Fruit fly (Drosophila melanogaster) whole organism, embryonic: Measurements from ENCODE around the gene Ptp99A.
A peak's percentile ranks its signal among the peaks of the same experiment; 100 is the strongest.

ENCODE experiments used
- Abd-B ChIP-seq: fragments of 200-800 bp; sonication (Bioruptor generic); optimal IDR thresholded peaks from 2 replicates; lab custom pipeline; 2018; ENCODE audit warnings: missing biosample characterization, mild to moderate bottlenecking, missing genetic modification characterization, moderate library complexity
- Aef1 ChIP-seq: fragments of 200-800 bp; sonication (Bioruptor generic); IDR thresholded peaks from 3 replicates; pipeline ENCODE4 v1.3.6; 2022; ENCODE audit warnings: missing biosample characterization, missing genetic modification characterization
- Blimp-1 ChIP-seq: fragments of 200-800 bp; sonication (Bioruptor generic); optimal IDR thresholded peaks from 3 replicates; lab custom pipeline; 2018; ENCODE audit warnings: missing biosample characterization, missing genetic modification characterization, mild to moderate bottlenecking, moderate library complexity, missing genetic modification reagents
- CG10979 ChIP-seq: fragments of 200-800 bp; sonication (Bioruptor generic); optimal IDR thresholded peaks from 2 replicates; lab custom pipeline; 2018; ENCODE audit warnings: missing biosample characterization, mild to moderate bottlenecking, missing genetic modification characterization, moderate library complexity
- CG12155 ChIP-seq: fragments of 200-800 bp; sonication (Bioruptor generic); optimal IDR thresholded peaks from 3 replicates; lab custom pipeline; 2016; ENCODE audit warnings: missing biosample characterization, missing genetic modification characterization
- CG12299 ChIP-seq: fragments of 200-800 bp; sonication (Bioruptor generic); optimal IDR thresholded peaks from 2 replicates; lab custom pipeline; 2018; ENCODE audit warnings: missing biosample characterization, mild to moderate bottlenecking, missing genetic modification characterization
- CG12391 ChIP-seq: fragments of 200-800 bp; sonication (Bioruptor generic); optimal IDR thresholded peaks from 3 replicates; lab custom pipeline; 2018; ENCODE audit warnings: missing biosample characterization, mild to moderate bottlenecking, missing genetic modification characterization, moderate library complexity
- CG14710 ChIP-seq: fragments of 200-800 bp; sonication (Bioruptor generic); optimal IDR thresholded peaks from 3 replicates; lab custom pipeline; 2019; ENCODE audit warnings: missing biosample characterization, mild to moderate bottlenecking, missing genetic modification characterization, moderate library complexity
- CG15601 ChIP-seq: fragments of 200-800 bp; sonication (Bioruptor generic); optimal IDR thresholded peaks from 3 replicates; lab custom pipeline; 2019; ENCODE audit warnings: missing biosample characterization, mild to moderate bottlenecking, missing genetic modification characterization, moderate library complexity
- CG17361 ChIP-seq: fragments of 200-800 bp; sonication (Bioruptor generic); IDR thresholded peaks from 3 replicates; pipeline ENCODE4 v1.3.6; 2022; ENCODE audit warnings: missing biosample characterization, missing genetic modification characterization
- CG1792 ChIP-seq: fragments of 200-800 bp; sonication (Bioruptor generic); optimal IDR thresholded peaks from 2 replicates; lab custom pipeline; 2016; ENCODE audit warnings: missing biosample characterization, missing genetic modification characterization
- CG2712 ChIP-seq: fragments of 200-800 bp; optimal IDR thresholded peaks from 3 replicates; lab custom pipeline; 2019; ENCODE audit warnings: missing biosample characterization, mild to moderate bottlenecking, missing genetic modification characterization, moderate library complexity
- CG31441 ChIP-seq: fragments of 200-800 bp; sonication (Bioruptor generic); IDR thresholded peaks from 2 replicates; pipeline ENCODE4 v1.3.6; 2022; ENCODE audit warnings: missing biosample characterization, missing genetic modification characterization
- CG5180 ChIP-seq: fragments of 200-800 bp; sonication (Bioruptor generic); optimal IDR thresholded peaks from 3 replicates; lab custom pipeline; 2017; ENCODE audit warnings: missing biosample characterization, missing genetic modification characterization, mild to moderate bottlenecking, moderate library complexity, missing genetic modification reagents
- CG7357 ChIP-seq: fragments of 200-800 bp; sonication (Bioruptor generic); IDR thresholded peaks from 3 replicates; pipeline ENCODE4 v1.3.6; 2022; ENCODE audit warnings: missing biosample characterization, missing genetic modification characterization
- CG7556 ChIP-seq: fragments of 200-800 bp; sonication (Bioruptor generic); optimal IDR thresholded peaks from 2 replicates; lab custom pipeline; 2017; ENCODE audit warnings: missing biosample characterization, mild to moderate bottlenecking, missing genetic modification characterization
- CG8089 ChIP-seq: fragments of 200-800 bp; sonication (Bioruptor generic); optimal IDR thresholded peaks from 3 replicates; lab custom pipeline; 2016; ENCODE audit warnings: missing biosample characterization, missing genetic modification characterization
- Camta ChIP-seq: fragments of 200-800 bp; sonication (Bioruptor generic); optimal IDR thresholded peaks from 2 replicates; lab custom pipeline; 2016; ENCODE audit warnings: missing biosample characterization, missing genetic modification characterization
- CoRest ChIP-seq: fragments of 200-800 bp; sonication (Bioruptor generic); optimal IDR thresholded peaks from 3 replicates; lab custom pipeline; 2018; ENCODE audit warnings: missing biosample characterization, mild to moderate bottlenecking, missing genetic modification characterization, moderate library complexity
- D ChIP-seq, 2 experiments: fragments of 200-800 bp in 1 of 2; fragments of >200 bp in 1 of 2; sonication (Bioruptor generic) in 1 of 2; optimal IDR thresholded peaks; 2 replicates in 1 of 2; 3 replicates in 1 of 2; lab custom pipeline; 2017; ENCODE audit warnings: mild to moderate bottlenecking in 1 of 2, missing biosample characterization in 1 of 2, missing genetic modification characterization in 1 of 2, missing genetic modification reagents in 1 of 2
- D19A ChIP-seq: fragments of 200-800 bp; optimal IDR thresholded peaks from 3 replicates; lab custom pipeline; 2019; ENCODE audit warnings: missing biosample characterization, mild to moderate bottlenecking, missing genetic modification characterization, moderate library complexity
- Jarid2 ChIP-seq: fragments of 200-800 bp; sonication (Bioruptor generic); optimal IDR thresholded peaks from 3 replicates; lab custom pipeline; 2017; ENCODE audit warnings: mild to moderate bottlenecking, missing biosample characterization, missing genetic modification reagents, missing genetic modification characterization
- Sox100B ChIP-seq: fragments of 200-800 bp; sonication (Bioruptor generic); optimal IDR thresholded peaks from 3 replicates; lab custom pipeline; 2018; ENCODE audit warnings: missing biosample characterization, mild to moderate bottlenecking, missing genetic modification characterization
- Xbp1 ChIP-seq: fragments of 200-800 bp; sonication (Bioruptor generic); optimal IDR thresholded peaks from 3 replicates; lab custom pipeline; 2016; ENCODE audit warnings: missing biosample characterization, mild to moderate bottlenecking, missing genetic modification characterization
- cg ChIP-seq: fragments of 200-800 bp; sonication (Bioruptor generic); optimal IDR thresholded peaks from 3 replicates; lab custom pipeline; 2019; ENCODE audit warnings: missing biosample characterization, mild to moderate bottlenecking, missing genetic modification characterization, moderate library complexity
- chm ChIP-seq: fragments of 200-800 bp; sonication (Bioruptor generic); IDR thresholded peaks from 2 replicates; pipeline ENCODE4 v1.3.6; 2022; ENCODE audit warnings: missing biosample characterization, missing genetic modification characterization
- crp ChIP-seq, 2 experiments: fragments of 200-800 bp; sonication (Bioruptor generic); optimal IDR thresholded peaks; 2 replicates in 1 of 2; 3 replicates in 1 of 2; lab custom pipeline; 2017; ENCODE audit warnings: missing biosample characterization in 2 of 2, missing genetic modification characterization in 2 of 2, mild to moderate bottlenecking in 1 of 2, moderate library complexity in 1 of 2
- dmrt11E ChIP-seq: fragments of 200-800 bp; sonication (Bioruptor generic); optimal IDR thresholded peaks from 3 replicates; lab custom pipeline; 2018; ENCODE audit warnings: missing biosample characterization, mild to moderate bottlenecking, missing genetic modification characterization, moderate library complexity
- dmrt99B ChIP-seq: fragments of 200-800 bp; sonication (Bioruptor generic); optimal IDR thresholded peaks from 2 replicates; lab custom pipeline; 2018; ENCODE audit warnings: missing biosample characterization, mild to moderate bottlenecking, missing genetic modification characterization, moderate library complexity
- fd96Cb ChIP-seq: fragments of 200-800 bp; sonication (Bioruptor generic); optimal IDR thresholded peaks from 2 replicates; lab custom pipeline; 2018; ENCODE audit warnings: missing biosample characterization, mild to moderate bottlenecking, missing genetic modification characterization, moderate library complexity
- gcm ChIP-seq: fragments of 200-800 bp; sonication (Bioruptor generic); optimal IDR thresholded peaks from 2 replicates; lab custom pipeline; 2019; ENCODE audit warnings: missing biosample characterization, mild to moderate bottlenecking, missing genetic modification characterization, moderate library complexity
- gem ChIP-seq: fragments of 200-800 bp; sonication (Bioruptor generic); optimal IDR thresholded peaks from 2 replicates; lab custom pipeline; 2019; ENCODE audit warnings: missing biosample characterization, mild to moderate bottlenecking, missing genetic modification characterization, moderate library complexity
- gsb-n ChIP-seq: fragments of 200-800 bp; sonication (Bioruptor generic); optimal IDR thresholded peaks from 3 replicates; lab custom pipeline; 2018; ENCODE audit warnings: missing biosample characterization, mild to moderate bottlenecking, missing genetic modification characterization
- lilli ChIP-seq: fragments of 200-800 bp; sonication (Bioruptor generic); optimal IDR thresholded peaks from 3 replicates; lab custom pipeline; 2016; ENCODE audit warnings: missing biosample characterization, missing genetic modification characterization
- lmd ChIP-seq: fragments of 200-800 bp; sonication (Bioruptor generic); IDR thresholded peaks from 2 replicates; pipeline ENCODE4 v1.3.6; 2022; ENCODE audit warnings: missing biosample characterization, missing genetic modification characterization
- mirr ChIP-seq: fragments of 200-800 bp; sonication (Bioruptor generic); optimal IDR thresholded peaks from 3 replicates; lab custom pipeline; 2018; ENCODE audit warnings: missing biosample characterization, mild to moderate bottlenecking, missing genetic modification characterization
- nmo ChIP-seq: fragments of 200-800 bp; sonication (Bioruptor generic); optimal IDR thresholded peaks from 2 replicates; lab custom pipeline; 2018; ENCODE audit warnings: missing biosample characterization, mild to moderate bottlenecking, missing genetic modification characterization, moderate library complexity
- p53 ChIP-seq: fragments of 200-800 bp; sonication (Bioruptor generic); optimal IDR thresholded peaks from 2 replicates; lab custom pipeline; 2016; ENCODE audit warnings: missing biosample characterization, missing genetic modification characterization
- phol ChIP-seq: fragments of 200-800 bp; sonication (Bioruptor generic); optimal IDR thresholded peaks from 3 replicates; lab custom pipeline; 2018; ENCODE audit warnings: missing biosample characterization, mild to moderate bottlenecking, missing genetic modification characterization, moderate library complexity
- row ChIP-seq: fragments of 200-800 bp; sonication (Bioruptor generic); IDR thresholded peaks from 3 replicates; pipeline ENCODE4 v1.3.6; 2022; ENCODE audit warnings: missing biosample characterization, missing genetic modification characterization
- sd ChIP-seq: fragments of 200-800 bp; sonication (Bioruptor generic); optimal IDR thresholded peaks from 3 replicates; lab custom pipeline; 2018; ENCODE audit warnings: missing biosample characterization, mild to moderate bottlenecking, missing genetic modification characterization, moderate library complexity
- sens ChIP-seq: fragments of 200-800 bp; sonication (Bioruptor generic); peaks from one replicate; lab custom pipeline; 2016; ENCODE audit warnings: missing biosample characterization, missing genetic modification characterization
- sisA ChIP-seq: fragments of 200-800 bp; sonication (Bioruptor generic); IDR thresholded peaks from 2 replicates; pipeline ENCODE4 v1.3.6; 2022; ENCODE audit warnings: missing biosample characterization, missing genetic modification characterization
- tio ChIP-seq: fragments of 200-800 bp; sonication (Bioruptor generic); optimal IDR thresholded peaks from 2 replicates; lab custom pipeline; 2017; ENCODE audit warnings: missing biosample characterization, missing genetic modification characterization, inconsistent platforms
- trh ChIP-seq: fragments of 200-800 bp; sonication (Bioruptor generic); optimal IDR thresholded peaks from 2 replicates; lab custom pipeline; 2016; ENCODE audit warnings: missing biosample characterization, missing genetic modification characterization
- twi ChIP-seq: fragments of 200-800 bp; optimal IDR thresholded peaks from 2 replicates; lab custom pipeline; 2019; ENCODE audit warnings: missing biosample characterization, mild to moderate bottlenecking, missing genetic modification characterization, moderate library complexity

Gene Ptp99A

dm6 chr3R:29522164-29522563 lies 144.7 kb downstream of the Ptp99A start (continued):
- TF ChIP-seq p53, result no peak
- peak; percentile 7 for TF ChIP-seq CG12155 (GFP tag; lab: Kevin White, UChicago)
- peak; percentile 60 for TF ChIP-seq sisA (GFP tag; lab: Robert Waterston, UW)
- TF ChIP-seq lilli, result peak; percentile 15
- TF ChIP-seq Jarid2 (GFP tag; lab: Kevin White, UChicago), result no peak
- TF ChIP-seq CG7357, result peak; percentile 41; the same call in 1 of the 3 replicates
- no peak for TF ChIP-seq trh (GFP tag; lab: Kevin White, UChicago)
- TF ChIP-seq, all 482 proteins: peak for 164

- peak; percentile 28 for TF ChIP-seq CG14710 (tag; lab: Kevin White, UChicago)
- TF ChIP-seq CG12299, result no peak
- TF ChIP-seq twi (tag; lab: Kevin White, UChicago), result peak; percentile 96
- no peak for TF ChIP-seq crp (GFP tag; optimal IDR thresholded peaks at IDR 0.05; lab: Kevin White, UChicago)
- peak; percentile 39 for TF ChIP-seq CG2712 (tag; lab: Kevin White, UChicago)
- no peak for TF ChIP-seq gcm
- no peak for TF ChIP-seq Camta
- no peak for TF ChIP-seq lmd (GFP tag; lab: Robert Waterston, UW)
- TF ChIP-seq phol (tag; lab: Kevin White, UChicago), result peak; percentile 43
- peak; percentile 24 for TF ChIP-seq tio (GFP tag; lab: Kevin White, UChicago)
- TF ChIP-seq fd96Cb (tag; lab: Kevin White, UChicago), result peak; percentile 16
- TF ChIP-seq Aef1, result no peak
- TF ChIP-seq row, result peak; percentile 41; the same call in 2 of the 3 replicates
- TF ChIP-seq nmo (GFP tag; lab: Kevin White, UChicago), result peak; percentile 43
- peak; percentile 8 for TF ChIP-seq CG12391 (tag; lab: Kevin White, UChicago)
- peak; percentile 19 for TF ChIP-seq CG7556 (GFP tag; lab: Kevin White, UChicago)
- TF ChIP-seq CoRest (tag; lab: Kevin White, UChicago), result peak; percentile 26
- TF ChIP-seq CG10979 (tag; lab: Kevin White, UChicago), result peak; percentile 56
- peak; percentile 54 for TF ChIP-seq Sox100B (GFP tag; lab: Kevin White, UChicago)
- TF ChIP-seq sens (GFP tag; lab: Kevin White, UChicago), result peak; percentile 81
- TF ChIP-seq CG17361 (GFP tag; lab: Robert Waterston, UW), result peak; percentile 45; the same call in 1 of the 3 replicates
- peak; percentile 10 for TF ChIP-seq Abd-B
- no peak for TF ChIP-seq mirr (GFP tag; lab: Kevin White, UChicago)
- TF ChIP-seq CG8089 (GFP tag; lab: Kevin White, UChicago), result no peak
- peak; percentile 95 for TF ChIP-seq D19A (tag; lab: Kevin White, UChicago)
- peak; percentile 39 for TF ChIP-seq sd (tag; lab: Kevin White, UChicago)
- peak; percentile 9 for TF ChIP-seq gsb-n (tag; lab: Kevin White, UChicago)
- peak; percentile 38 for TF ChIP-seq cg (GFP tag; lab: Kevin White, UChicago)
- TF ChIP-seq D (optimal IDR thresholded peaks at IDR 0.05; lab: Kevin White, UChicago), result no peak
- peak; percentile 47 for TF ChIP-seq D (GFP tag; optimal IDR thresholded peaks at IDR 0.05; lab: Kevin White, UChicago)
- TF ChIP-seq Xbp1 (GFP tag; lab: Kevin White, UChicago), result peak; percentile 7
- TF ChIP-seq gem (tag; lab: Kevin White, UChicago), result peak; percentile 48
- 0 out of 2 replicates have a peak, but pooled peaks have one; percentile 19 for TF ChIP-seq chm (GFP tag; lab: Robert Waterston, UW)
- TF ChIP-seq dmrt99B (tag; lab: Kevin White, UChicago), result peak; percentile 46
- peak; percentile 6 for TF ChIP-seq CG5180
- no peak for TF ChIP-seq CG15601 (tag; lab: Kevin White, UChicago)
- TF ChIP-seq CG31441 (GFP tag; lab: Robert Waterston, UW), result peak; percentile 41; the same call in 1 of the 2 replicates
- no peak for TF ChIP-seq CG1792
- peak; percentile 38 for TF ChIP-seq dmrt11E
- peak; percentile 12 for TF ChIP-seq Blimp-1 (GFP tag; lab: Kevin White, UChicago)
Observed at dm6 chr3R:29523978-29524775, 146.7 kb downstream of the Ptp99A start.
